Worm (Caenorhabditis elegans) whole organism, L1 larva: ENCODE measurements around the gene F46C3.6.
A peak's percentile ranks its signal among the peaks of the same experiment; 100 is the strongest.

Experiments
- C04F5.9 ChIP-seq: sonication (generic microtip); optimal IDR thresholded peaks from 2 replicates; lab custom pipeline; 2016; ENCODE audit warnings: missing genetic modification characterization, missing compliant biosample characterization
- C16A3.4 ChIP-seq: fragments of 150-350 bp; optimal IDR thresholded peaks from 2 replicates; lab custom pipeline; 2014; ENCODE audit warnings: missing biosample characterization, missing genetic modification characterization
- C34B4.2 ChIP-seq: sonication (generic microtip); optimal IDR thresholded peaks from 2 replicates; lab custom pipeline; 2017; ENCODE audit warnings: mild to moderate bottlenecking, missing genetic modification characterization, missing compliant biosample characterization
- aha-1 ChIP-seq: fragments of 150-350 bp; optimal IDR thresholded peaks from 2 replicates; lab custom pipeline; 2014; ENCODE audit warnings: missing biosample characterization, missing genetic modification characterization
- blmp-1 ChIP-seq: fragments of 150-350 bp; optimal IDR thresholded peaks from 2 replicates; lab custom pipeline; 2014; ENCODE audit warnings: missing biosample characterization, missing genetic modification characterization
- ceh-63 ChIP-seq: fragments of 200-800 bp; sonication (Bioruptor generic); optimal IDR thresholded peaks from 2 replicates; lab custom pipeline; 2018; ENCODE audit warnings: mild to moderate bottlenecking, missing genetic modification characterization, missing compliant biosample characterization
- ceh-82 ChIP-seq, 3 experiments: fragments of 150-350 bp in 1 of 3; sonication (generic microtip) in 2 of 3; optimal IDR thresholded peaks; 2 replicates each; lab custom pipeline; 2014 to 2017; ENCODE audit warnings: missing biosample characterization in 3 of 3, missing genetic modification characterization in 3 of 3
- ceh-88 ChIP-seq: fragments of 200-800 bp; sonication (Bioruptor generic); IDR thresholded peaks from 2 replicates; pipeline ENCODE4 v1.3.6; 2022; ENCODE audit warnings: missing genetic modification characterization, missing compliant biosample characterization
- ceh-90 ChIP-seq: sonication (generic microtip); optimal IDR thresholded peaks from 2 replicates; lab custom pipeline; 2016; ENCODE audit warnings: missing genetic modification characterization, missing compliant biosample characterization
- ces-1 ChIP-seq: fragments of 150-350 bp; optimal IDR thresholded peaks from 2 replicates; lab custom pipeline; 2014; ENCODE audit warnings: missing biosample characterization, missing genetic modification reagents, missing genetic modification characterization
- efl-1 ChIP-seq, 4 experiments: fragments of 150-350 bp; optimal IDR thresholded peaks in 3 of 4; peaks in 1 of 4; 1 replicate in 1 of 4; 2 replicates in 3 of 4; lab custom pipeline; 2014; ENCODE audit warnings: missing biosample characterization in 2 of 4, missing genetic modification characterization in 2 of 4, missing genetic modification reagents in 2 of 4
- efl-3 ChIP-seq: fragments of 200-800 bp; sonication (Bioruptor generic); optimal IDR thresholded peaks from 2 replicates; lab custom pipeline; 2018; ENCODE audit warnings: mild to moderate bottlenecking, missing genetic modification characterization, missing compliant biosample characterization
- elt-2 ChIP-seq: sonication (generic microtip); optimal IDR thresholded peaks from 2 replicates; lab custom pipeline; 2016; ENCODE audit warnings: missing genetic modification characterization, mild to moderate bottlenecking, inconsistent platforms, missing compliant biosample characterization, missing genetic modification reagents
- ets-5 ChIP-seq: fragments of 200-800 bp; sonication (Bioruptor generic); IDR thresholded peaks from 2 replicates; pipeline ENCODE4 v1.3.6; 2022; ENCODE audit warnings: missing genetic modification characterization, missing compliant biosample characterization
- fkh-10 ChIP-seq: sonication (generic microtip); optimal IDR thresholded peaks from 2 replicates; lab custom pipeline; 2017; ENCODE audit warnings: missing biosample characterization, missing genetic modification reagents, missing genetic modification characterization
- fkh-8 ChIP-seq: sonication (generic microtip); optimal IDR thresholded peaks from 2 replicates; lab custom pipeline; 2016; ENCODE audit warnings: mild to moderate bottlenecking, missing genetic modification characterization, missing compliant biosample characterization
- hpl-2 ChIP-seq: fragments of 150-350 bp; optimal IDR thresholded peaks from 2 replicates; lab custom pipeline; 2014; ENCODE audit warnings: missing biosample characterization, missing genetic modification reagents, missing genetic modification characterization
- irx-1 ChIP-seq: sonication (generic microtip); optimal IDR thresholded peaks from 2 replicates; lab custom pipeline; 2016; ENCODE audit warnings: missing genetic modification characterization, missing compliant biosample characterization
- isw-1 ChIP-seq: fragments of 200-800 bp; sonication (Bioruptor generic); IDR thresholded peaks from 2 replicates; pipeline ENCODE4 v1.3.6; 2022; ENCODE audit warnings: missing genetic modification characterization, missing compliant biosample characterization
- jun-1 ChIP-seq: fragments of 150-350 bp; optimal IDR thresholded peaks from 2 replicates; lab custom pipeline; 2014; ENCODE audit warnings: missing biosample characterization, missing genetic modification reagents, missing genetic modification characterization
- lin-13 ChIP-seq: fragments of 150-350 bp; optimal IDR thresholded peaks from 2 replicates; lab custom pipeline; 2014; ENCODE audit warnings: missing biosample characterization, missing genetic modification reagents, missing genetic modification characterization
- lin-14 ChIP-seq: fragments of 200-800 bp; sonication (Bioruptor generic); optimal IDR thresholded peaks from 2 replicates; lab custom pipeline; 2018; ENCODE audit warnings: mild to moderate bottlenecking, missing genetic modification characterization, moderate library complexity, missing compliant biosample characterization
- lin-35 ChIP-seq, 2 experiments: fragments of 150-350 bp; optimal IDR thresholded peaks; 2 replicates each; lab custom pipeline; 2014; ENCODE audit warnings: missing biosample characterization in 2 of 2, missing genetic modification characterization in 2 of 2, missing genetic modification reagents in 2 of 2
- lsy-2 ChIP-seq, 2 experiments: fragments of 150-350 bp; optimal IDR thresholded peaks; 2 replicates each; lab custom pipeline; 2014; ENCODE audit warnings: missing biosample characterization in 2 of 2, missing genetic modification characterization in 2 of 2
- mab-9 ChIP-seq: fragments of 200-800 bp; sonication (Bioruptor generic); IDR thresholded peaks from 2 replicates; pipeline ENCODE4 v1.3.6; 2022; ENCODE audit warnings: missing genetic modification reagents, missing genetic modification characterization, missing compliant biosample characterization
- mdl-1 ChIP-seq, 2 experiments: fragments of 150-350 bp; optimal IDR thresholded peaks; 2 replicates each; lab custom pipeline; 2014 to 2017; ENCODE audit warnings: missing biosample characterization in 2 of 2, missing genetic modification characterization in 2 of 2, inconsistent platforms in 1 of 2
- mef-2 ChIP-seq: fragments of 150-350 bp; optimal IDR thresholded peaks from 2 replicates; lab custom pipeline; 2014; ENCODE audit warnings: missing biosample characterization, missing genetic modification characterization
- nhr-12 ChIP-seq: sonication (generic microtip); optimal IDR thresholded peaks from 2 replicates; lab custom pipeline; 2017; ENCODE audit warnings: missing biosample characterization, missing genetic modification characterization
- nhr-20 ChIP-seq: sonication (generic microtip); optimal IDR thresholded peaks from 2 replicates; lab custom pipeline; 2016; ENCODE audit warnings: mild to moderate bottlenecking, missing genetic modification characterization, missing compliant biosample characterization
- nhr-237 ChIP-seq: fragments of 150-350 bp; optimal IDR thresholded peaks from 2 replicates; lab custom pipeline; 2014; ENCODE audit warnings: missing biosample characterization, missing genetic modification characterization
- nhr-28 ChIP-seq: fragments of 150-350 bp; optimal IDR thresholded peaks from 2 replicates; lab custom pipeline; 2014; ENCODE audit warnings: missing biosample characterization, missing genetic modification characterization
- nhr-47 ChIP-seq: sonication (generic microtip); optimal IDR thresholded peaks from 2 replicates; lab custom pipeline; 2016; ENCODE audit warnings: mild to moderate bottlenecking, missing genetic modification characterization, moderate library complexity, missing compliant biosample characterization
- nhr-71 ChIP-seq: sonication (generic microtip); optimal IDR thresholded peaks from 2 replicates; lab custom pipeline; 2016; ENCODE audit warnings: mild to moderate bottlenecking, missing genetic modification characterization, moderate library complexity, missing compliant biosample characterization
- nhr-85 ChIP-seq: sonication (generic microtip); peaks from one replicate; lab custom pipeline; 2016; ENCODE audit warnings: missing genetic modification characterization, inconsistent platforms, missing compliant biosample characterization
- nhr-90 ChIP-seq: sonication (generic microtip); optimal IDR thresholded peaks from 2 replicates; lab custom pipeline; 2016; ENCODE audit warnings: mild to moderate bottlenecking, missing genetic modification characterization, missing compliant biosample characterization; ENCODE audit not compliant: poor library complexity
- pax-3 ChIP-seq: fragments of 200-800 bp; sonication (Bioruptor generic); optimal IDR thresholded peaks from 2 replicates; lab custom pipeline; 2018; ENCODE audit warnings: mild to moderate bottlenecking, missing genetic modification characterization, moderate library complexity, missing compliant biosample characterization
- snpc-4 ChIP-seq: fragments of 150-350 bp; optimal IDR thresholded peaks from 2 replicates; lab custom pipeline; 2014; ENCODE audit warnings: missing biosample characterization, missing genetic modification characterization
- sox-4 ChIP-seq: sonication (generic microtip); optimal IDR thresholded peaks from 2 replicates; lab custom pipeline; 2016; ENCODE audit warnings: missing genetic modification characterization, missing compliant biosample characterization
- swsn-7 ChIP-seq: sonication (generic microtip); optimal IDR thresholded peaks from 2 replicates; lab custom pipeline; 2016; ENCODE audit warnings: missing genetic modification characterization, missing compliant biosample characterization
- unc-30 ChIP-seq: sonication (generic microtip); optimal IDR thresholded peaks from 2 replicates; lab custom pipeline; 2017; ENCODE audit warnings: missing biosample characterization, missing genetic modification characterization
- unc-86 ChIP-seq: sonication (generic microtip); optimal IDR thresholded peaks from 2 replicates; lab custom pipeline; 2016; ENCODE audit warnings: missing genetic modification characterization, missing compliant biosample characterization
- vab-15 ChIP-seq: sonication (generic microtip); optimal IDR thresholded peaks from 2 replicates; lab custom pipeline; 2017; ENCODE audit warnings: missing genotype, mild to moderate bottlenecking, missing genetic modification characterization, missing compliant biosample characterization
- xbp-1 ChIP-seq: sonication (generic microtip); optimal IDR thresholded peaks from 2 replicates; lab custom pipeline; 2016; ENCODE audit warnings: missing genetic modification characterization, missing compliant biosample characterization
- ztf-11 ChIP-seq, 2 experiments: sonication (generic microtip); optimal IDR thresholded peaks; 2 replicates each; lab custom pipeline; 2016 to 2017; ENCODE audit warnings: missing genetic modification characterization in 2 of 2, missing biosample characterization in 1 of 2, missing compliant biosample characterization in 1 of 2
- ztf-4 ChIP-seq: fragments of 150-350 bp; optimal IDR thresholded peaks from 2 replicates; lab custom pipeline; 2014; ENCODE audit warnings: missing biosample characterization, missing genetic modification characterization

F46C3.6 gene

DNA sequence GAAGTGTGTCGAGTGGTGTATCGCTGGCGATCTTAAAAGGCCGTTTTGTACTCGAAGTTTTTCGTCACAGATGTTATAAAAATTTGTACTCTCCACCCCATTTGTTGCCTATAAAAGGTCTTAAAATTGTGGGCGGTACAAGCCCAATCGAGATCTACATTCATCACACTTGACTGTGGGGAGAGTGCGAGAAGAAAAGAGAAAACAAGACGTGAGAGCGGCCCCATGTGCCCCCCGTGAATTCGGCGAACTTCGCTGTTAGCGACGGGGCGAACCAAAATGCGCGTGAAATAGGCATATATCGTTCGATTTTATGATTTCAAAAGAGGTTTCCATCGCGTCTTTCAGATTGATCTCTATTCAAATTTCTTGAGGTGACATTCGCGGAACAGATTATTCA lies at the start of gene F46C3.6:
Gene F46C3.6, minus strand, starts transcription at position 87 of the 400 bp plus-strand sequence.
- TF ChIP-seq xbp-1 (tag; lab: Kevin White, UChicago) (no peak), nhr-90 (no peak), lin-14 (GFP tag; lab: Kevin White, UChicago) (peak; percentile 11), blmp-1 (peak; percentile 42), nhr-85 (peak; percentile 87)

DNA sequence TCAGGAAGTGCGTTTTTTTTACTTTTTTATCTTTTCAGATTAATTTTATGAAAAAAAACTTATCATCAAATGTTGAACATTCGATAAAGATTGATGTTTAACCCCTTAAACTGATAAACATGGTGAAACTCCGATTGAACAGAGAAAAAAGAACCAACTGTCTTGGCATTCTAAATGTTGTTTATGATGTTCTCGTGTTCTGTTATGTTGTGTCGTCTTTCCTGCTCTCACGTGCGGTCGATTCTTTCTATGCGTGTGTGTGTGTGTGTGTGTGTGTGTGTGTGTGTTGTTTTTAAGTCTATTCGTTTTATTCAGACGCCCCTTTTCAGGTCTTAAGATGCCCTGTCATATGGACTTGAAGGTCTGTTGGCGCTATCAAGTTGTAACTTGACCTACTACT lies 49.7 kb upstream of the F46C3.6 start:
- TF ChIP-seq lin-35 (GFP tag; optimal IDR thresholded peaks at IDR 0.05; lab: Kevin White, UChicago) (peak in 1 of 2 experiments; percentile 36), mdl-1 (tag; optimal IDR thresholded peaks at IDR 0.05; lab: Kevin White, UChicago) (peak in 1 of 2 experiments; percentile 26), lin-13 (no peak), elt-2 (peak; percentile 15), nhr-71 (tag; lab: Kevin White, UChicago) (no peak), lin-14 (GFP tag; lab: Kevin White, UChicago) (peak; percentile 49)

DNA sequence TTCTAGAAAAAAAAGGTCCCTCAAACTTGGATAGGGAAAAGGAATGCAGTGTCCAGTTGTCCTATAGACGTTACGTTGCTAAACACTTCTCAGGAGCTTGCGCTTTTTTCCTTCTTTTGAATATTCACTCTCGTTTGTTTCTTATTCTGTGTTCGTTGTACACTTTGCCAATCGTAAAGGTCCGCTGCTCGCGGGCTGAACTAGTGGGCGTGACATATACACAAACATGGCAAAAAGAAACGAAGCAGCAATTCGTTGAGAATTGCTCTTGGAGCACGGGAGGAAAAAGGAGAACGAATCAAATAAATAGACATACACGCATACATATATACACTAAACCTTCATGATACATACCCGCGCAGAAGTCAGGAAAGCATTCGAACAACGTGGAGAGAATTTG lies 48.9 kb upstream of the F46C3.6 start:
- TF ChIP-seq ceh-90 (tag; lab: Kevin White, UChicago) (no peak), lin-14 (GFP tag; lab: Kevin White, UChicago) (peak; percentile 18)

ce11 chrX:11467320-11467732 lies 47.5 kb upstream of the F46C3.6 start:
- TF ChIP-seq ceh-82 (tag; optimal IDR thresholded peaks at IDR 0.05; lab: Kevin White, UChicago) = peak in 2 of 3 experiments; percentile 50 to 79
- TF ChIP-seq lsy-2 (tag; optimal IDR thresholded peaks at IDR 0.05; lab: Kevin White, UChicago) = peak; percentile 43 to 65
- peak; percentile 97 for TF ChIP-seq fkh-10 (GFP tag; lab: Kevin White, UChicago)
- TF ChIP-seq unc-86 = peak; percentile 80
- peak; percentile 46 for TF ChIP-seq ztf-4 (tag; lab: Kevin White, UChicago)
- TF ChIP-seq C34B4.2 (tag; lab: Kevin White, UChicago) = no peak
- TF ChIP-seq blmp-1 = no peak
- TF ChIP-seq mab-9 = 0 out of 2 replicates have a peak, but pooled peaks have one; percentile 41
- peak; percentile 54 for TF ChIP-seq xbp-1 (tag; lab: Kevin White, UChicago)
- no peak for TF ChIP-seq aha-1 (tag; lab: Kevin White, UChicago)
- no peak for TF ChIP-seq mef-2
- TF ChIP-seq efl-3 (GFP tag; lab: Kevin White, UChicago) = no peak
- TF ChIP-seq nhr-12 (tag; lab: Kevin White, UChicago) = no peak
- no peak for TF ChIP-seq nhr-28 (tag; lab: Kevin White, UChicago)
- peak; percentile 35 for TF ChIP-seq jun-1
- TF ChIP-seq ceh-63 (GFP tag; lab: Kevin White, UChicago) = no peak
- no peak for TF ChIP-seq pax-3 (tag; lab: Kevin White, UChicago)
- TF ChIP-seq irx-1 (tag; lab: Kevin White, UChicago) = peak; percentile 60
- peak; percentile 46 for TF ChIP-seq nhr-20
- peak; percentile 6 for TF ChIP-seq lin-13
- TF ChIP-seq mdl-1 (tag; optimal IDR thresholded peaks at IDR 0.05; lab: Kevin White, UChicago) = peak in 1 of 2 experiments; percentile 78
- peak; percentile 99 for TF ChIP-seq lin-14 (GFP tag; lab: Kevin White, UChicago)
- TF ChIP-seq hpl-2 (GFP tag; lab: Kevin White, UChicago) = no peak
- TF ChIP-seq C16A3.4 (tag; lab: Kevin White, UChicago) = peak; percentile 41
- no peak for TF ChIP-seq C04F5.9 (tag; lab: Kevin White, UChicago)
- TF ChIP-seq ets-5 (GFP tag; lab: Robert Waterston, UW) = no peak
- peak; percentile 63 for TF ChIP-seq ces-1 (GFP tag; lab: Kevin White, UChicago)
- peak; percentile 88 for TF ChIP-seq fkh-8 (tag; lab: Kevin White, UChicago)
- no peak for TF ChIP-seq unc-30 (tag; lab: Kevin White, UChicago)
- TF ChIP-seq ceh-88 (GFP tag; lab: Robert Waterston, UW) = no peak
- no peak for TF ChIP-seq snpc-4
- TF ChIP-seq isw-1 (GFP tag; lab: Robert Waterston, UW) = no peak; the same call in none of the 2 replicates
- no peak for TF ChIP-seq ceh-90 (tag; lab: Kevin White, UChicago)
- TF ChIP-seq ztf-11 (tag; optimal IDR thresholded peaks at IDR 0.05; lab: Kevin White, UChicago) = peak in 1 of 2 experiments; percentile 38
- TF ChIP-seq swsn-7 (tag; lab: Kevin White, UChicago) = peak; percentile 73
- TF ChIP-seq sox-4 (tag; lab: Kevin White, UChicago) = no peak
- TF ChIP-seq efl-1 (optimal IDR thresholded peaks at IDR 0.05; lab: Kevin White, UChicago) = peak; percentile 27 to 28
- peak in 1 of 2 experiments; percentile 89 for TF ChIP-seq efl-1 (GFP tag; optimal IDR thresholded peaks at IDR 0.05 in 1 of 2; lab: Kevin White, UChicago)
- no peak for TF ChIP-seq nhr-237 (tag; lab: Kevin White, UChicago)
- no peak for TF ChIP-seq elt-2
- TF ChIP-seq vab-15 = peak; percentile 31
- peak; percentile 72 for TF ChIP-seq nhr-47 (tag; lab: Kevin White, UChicago)
